Worm (Caenorhabditis elegans): ENCODE data around the gene clec-132.

The clec-132 gene

ce11 chrII:3617512-3617911, 40.7 kb downstream of the clec-132 start, which contains the start of gene F40E12.1:
TSS of gene F40E12.1 (plus strand) at chrII:3617812.
- TF ChIP-seq dao-5 (tag; optimal IDR thresholded peaks at IDR 0.05), result no peak
- TF ChIP-seq W03F9.2 (tag; optimal IDR thresholded peaks at IDR 0.05), result no peak
- no peak for TF ChIP-seq him-1 (tag; optimal IDR thresholded peaks at IDR 0.05)

- TF ChIP-seq W03F9.2 (tag; optimal IDR thresholded peaks at IDR 0.05) (no peak), him-1 (tag; optimal IDR thresholded peaks at IDR 0.05) (no peak), dao-5 (tag; optimal IDR thresholded peaks at IDR 0.05) (no peak)
Measured at ce11 chrII:3620862-3621261, 44.0 kb downstream of the clec-132 start.

DNA sequence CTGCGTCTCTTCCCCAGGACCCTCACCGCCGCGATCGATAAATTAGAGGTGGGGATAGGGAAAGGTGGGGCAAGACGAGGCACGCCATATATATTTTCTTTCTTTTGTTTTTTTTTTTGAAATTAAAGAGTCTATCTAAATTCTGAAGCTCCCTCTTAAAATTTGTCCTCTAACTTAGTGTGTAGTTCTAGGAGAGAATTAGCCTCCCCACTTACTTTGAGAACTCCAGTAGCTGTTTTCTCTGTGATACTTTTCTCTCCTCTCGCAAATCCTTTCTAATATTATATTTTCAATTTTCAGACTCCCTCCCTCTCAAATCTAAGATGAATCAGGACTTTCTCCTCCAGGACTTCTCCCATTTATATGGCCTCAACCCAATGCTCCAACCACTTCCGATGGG, 45.2 kb downstream of the clec-132 start, which contains the start of gene M151.7:
TSS of gene M151.7 (plus strand) at position 301 of the 400 bp plus-strand sequence.
- no peak for TF ChIP-seq W03F9.2 (tag; optimal IDR thresholded peaks at IDR 0.05)
- no peak for TF ChIP-seq him-1 (tag; optimal IDR thresholded peaks at IDR 0.05)
- no peak for TF ChIP-seq dao-5 (tag; optimal IDR thresholded peaks at IDR 0.05)

DNA sequence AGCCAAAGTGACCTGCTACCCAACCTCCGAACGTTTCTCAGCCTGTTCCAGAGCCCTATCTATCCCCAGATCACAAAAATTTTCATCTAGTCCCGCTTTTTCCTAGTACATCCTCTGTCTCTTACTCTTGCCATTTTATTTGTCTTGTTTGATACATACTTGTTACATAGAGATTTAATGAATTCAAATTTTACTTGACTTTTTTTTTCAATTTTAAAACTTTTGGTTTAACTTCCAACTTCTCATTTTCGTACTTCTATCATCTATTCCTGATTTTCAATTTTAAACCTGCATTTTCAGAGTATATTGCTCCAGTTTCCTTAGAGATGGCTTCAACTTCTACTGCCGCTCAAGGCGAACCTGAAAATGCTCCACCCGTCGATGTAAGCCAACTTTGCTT, 50.0 kb downstream of the clec-132 start, which contains the start of gene M151.3:
TSS of gene M151.3 (plus strand) at position 301 of the 400 bp plus-strand sequence.
- no peak for TF ChIP-seq W03F9.2 (tag; optimal IDR thresholded peaks at IDR 0.05)
